Worm (Caenorhabditis elegans) whole organism, L1 larva: ENCODE results near the gene ZK792.7.

ENCODE experiments used
- C16A3.4 ChIP-seq: fragments of 150-350 bp; optimal IDR thresholded peaks from 2 replicates; lab custom pipeline; 2014; ENCODE audit warnings: missing biosample characterization, missing genetic modification characterization
- C34B4.2 ChIP-seq: sonication (generic microtip); optimal IDR thresholded peaks from 2 replicates; lab custom pipeline; 2017; ENCODE audit warnings: mild to moderate bottlenecking, missing genetic modification characterization, missing compliant biosample characterization
- aha-1 ChIP-seq: fragments of 150-350 bp; optimal IDR thresholded peaks from 2 replicates; lab custom pipeline; 2014; ENCODE audit warnings: missing biosample characterization, missing genetic modification characterization
- alr-1 ChIP-seq: fragments of 200-800 bp; sonication (Bioruptor generic); optimal IDR thresholded peaks from 2 replicates; lab custom pipeline; 2018; ENCODE audit warnings: borderline replicate concordance, mild to moderate bottlenecking, missing genetic modification characterization, missing compliant biosample characterization
- aly-2 ChIP-seq: fragments of 150-350 bp; optimal IDR thresholded peaks from 2 replicates; lab custom pipeline; 2014; ENCODE audit warnings: missing biosample characterization, missing genetic modification characterization
- ceh-63 ChIP-seq: fragments of 200-800 bp; sonication (Bioruptor generic); optimal IDR thresholded peaks from 2 replicates; lab custom pipeline; 2018; ENCODE audit warnings: mild to moderate bottlenecking, missing genetic modification characterization, missing compliant biosample characterization
- ceh-8 ChIP-seq: fragments of 200-800 bp; sonication (Bioruptor generic); optimal IDR thresholded peaks from 2 replicates; lab custom pipeline; 2018; ENCODE audit warnings: mild to moderate bottlenecking, missing genetic modification characterization, moderate library complexity, missing compliant biosample characterization
- ceh-88 ChIP-seq: fragments of 200-800 bp; sonication (Bioruptor generic); IDR thresholded peaks from 2 replicates; pipeline ENCODE4 v1.3.6; 2022; ENCODE audit warnings: missing genetic modification characterization, missing compliant biosample characterization
- ceh-90 ChIP-seq: sonication (generic microtip); optimal IDR thresholded peaks from 2 replicates; lab custom pipeline; 2016; ENCODE audit warnings: missing genetic modification characterization, missing compliant biosample characterization
- ces-1 ChIP-seq: fragments of 150-350 bp; optimal IDR thresholded peaks from 2 replicates; lab custom pipeline; 2014; ENCODE audit warnings: missing biosample characterization, missing genetic modification reagents, missing genetic modification characterization
- dpl-1 ChIP-seq, 3 experiments: fragments of 150-350 bp in 2 of 3; sonication (generic microtip) in 1 of 3; optimal IDR thresholded peaks; 2 replicates each; lab custom pipeline; 2014 to 2017; ENCODE audit warnings: missing biosample characterization in 3 of 3, missing genetic modification characterization in 3 of 3, missing genetic modification reagents in 3 of 3
- efl-1 ChIP-seq, 4 experiments: fragments of 150-350 bp; optimal IDR thresholded peaks in 3 of 4; peaks in 1 of 4; 1 replicate in 1 of 4; 2 replicates in 3 of 4; lab custom pipeline; 2014; ENCODE audit warnings: missing biosample characterization in 2 of 4, missing genetic modification characterization in 2 of 4, missing genetic modification reagents in 2 of 4
- egl-13 ChIP-seq: sonication (generic microtip); optimal IDR thresholded peaks from 2 replicates; lab custom pipeline; 2016; ENCODE audit warnings: missing genotype, missing genetic modification reagents, missing genetic modification characterization, missing compliant biosample characterization
- egl-27 ChIP-seq, 2 experiments: fragments of 150-350 bp in 1 of 2; sonication (generic microtip); optimal IDR thresholded peaks; 3 replicates each; lab custom pipeline; 2017 to 2018; ENCODE audit warnings: missing biosample characterization in 2 of 2, missing genetic modification characterization in 2 of 2, missing genetic modification reagents in 2 of 2
- ets-5 ChIP-seq: fragments of 200-800 bp; sonication (Bioruptor generic); IDR thresholded peaks from 2 replicates; pipeline ENCODE4 v1.3.6; 2022; ENCODE audit warnings: missing genetic modification characterization, missing compliant biosample characterization
- fkh-10 ChIP-seq: sonication (generic microtip); optimal IDR thresholded peaks from 2 replicates; lab custom pipeline; 2017; ENCODE audit warnings: missing biosample characterization, missing genetic modification reagents, missing genetic modification characterization
- fkh-4 ChIP-seq: sonication (generic microtip); optimal IDR thresholded peaks from 2 replicates; lab custom pipeline; 2016; ENCODE audit warnings: missing compliant biosample characterization, missing genetic modification characterization, borderline replicate concordance
- fos-1 ChIP-seq: fragments of 150-350 bp; optimal IDR thresholded peaks from 2 replicates; lab custom pipeline; 2014; ENCODE audit warnings: missing biosample characterization, missing genetic modification characterization
- hlh-17 ChIP-seq: fragments of 200-800 bp; sonication (Bioruptor generic); optimal IDR thresholded peaks from 2 replicates; lab custom pipeline; 2018; ENCODE audit warnings: missing genetic modification characterization, mild to moderate bottlenecking, missing compliant biosample characterization, moderate library complexity, borderline replicate concordance
- hpl-2 ChIP-seq: fragments of 150-350 bp; optimal IDR thresholded peaks from 2 replicates; lab custom pipeline; 2014; ENCODE audit warnings: missing biosample characterization, missing genetic modification reagents, missing genetic modification characterization
- irx-1 ChIP-seq: sonication (generic microtip); optimal IDR thresholded peaks from 2 replicates; lab custom pipeline; 2016; ENCODE audit warnings: missing genetic modification characterization, missing compliant biosample characterization
- isw-1 ChIP-seq: fragments of 200-800 bp; sonication (Bioruptor generic); IDR thresholded peaks from 2 replicates; pipeline ENCODE4 v1.3.6; 2022; ENCODE audit warnings: missing genetic modification characterization, missing compliant biosample characterization
- jun-1 ChIP-seq: fragments of 150-350 bp; optimal IDR thresholded peaks from 2 replicates; lab custom pipeline; 2014; ENCODE audit warnings: missing biosample characterization, missing genetic modification reagents, missing genetic modification characterization
- lin-13 ChIP-seq: fragments of 150-350 bp; optimal IDR thresholded peaks from 2 replicates; lab custom pipeline; 2014; ENCODE audit warnings: missing biosample characterization, missing genetic modification reagents, missing genetic modification characterization
- lin-14 ChIP-seq: fragments of 200-800 bp; sonication (Bioruptor generic); optimal IDR thresholded peaks from 2 replicates; lab custom pipeline; 2018; ENCODE audit warnings: mild to moderate bottlenecking, missing genetic modification characterization, moderate library complexity, missing compliant biosample characterization
- lin-39 ChIP-seq: fragments of 150-350 bp; optimal IDR thresholded peaks from 2 replicates; lab custom pipeline; 2014; ENCODE audit warnings: missing biosample characterization, missing genetic modification reagents, missing genetic modification characterization
- mab-9 ChIP-seq: fragments of 200-800 bp; sonication (Bioruptor generic); IDR thresholded peaks from 2 replicates; pipeline ENCODE4 v1.3.6; 2022; ENCODE audit warnings: missing genetic modification reagents, missing genetic modification characterization, missing compliant biosample characterization
- mdl-1 ChIP-seq, 2 experiments: fragments of 150-350 bp; optimal IDR thresholded peaks; 2 replicates each; lab custom pipeline; 2014 to 2017; ENCODE audit warnings: missing biosample characterization in 2 of 2, missing genetic modification characterization in 2 of 2, inconsistent platforms in 1 of 2
- nhr-11 ChIP-seq: fragments of 150-350 bp; optimal IDR thresholded peaks from 2 replicates; lab custom pipeline; 2014; ENCODE audit warnings: missing biosample characterization, missing genetic modification characterization
- nhr-19 ChIP-seq: fragments of 200-800 bp; sonication (Bioruptor generic); conservative IDR thresholded peaks from 2 replicates; pipeline ENCODE4 v1.3.6; 2022; ENCODE audit warnings: missing genetic modification characterization, missing compliant biosample characterization
- nhr-20 ChIP-seq: sonication (generic microtip); optimal IDR thresholded peaks from 2 replicates; lab custom pipeline; 2016; ENCODE audit warnings: mild to moderate bottlenecking, missing genetic modification characterization, missing compliant biosample characterization
- nhr-237 ChIP-seq: fragments of 150-350 bp; optimal IDR thresholded peaks from 2 replicates; lab custom pipeline; 2014; ENCODE audit warnings: missing biosample characterization, missing genetic modification characterization
- nhr-28 ChIP-seq: fragments of 150-350 bp; optimal IDR thresholded peaks from 2 replicates; lab custom pipeline; 2014; ENCODE audit warnings: missing biosample characterization, missing genetic modification characterization
- nhr-76 ChIP-seq: sonication (generic microtip); optimal IDR thresholded peaks from 2 replicates; lab custom pipeline; 2017; ENCODE audit warnings: missing biosample characterization, missing genetic modification characterization
- nhr-84 ChIP-seq: sonication (generic microtip); optimal IDR thresholded peaks from 2 replicates; lab custom pipeline; 2017; ENCODE audit warnings: missing biosample characterization, missing genetic modification characterization
- nhr-85 ChIP-seq: sonication (generic microtip); peaks from one replicate; lab custom pipeline; 2016; ENCODE audit warnings: missing genetic modification characterization, inconsistent platforms, missing compliant biosample characterization
- pax-3 ChIP-seq: fragments of 200-800 bp; sonication (Bioruptor generic); optimal IDR thresholded peaks from 2 replicates; lab custom pipeline; 2018; ENCODE audit warnings: mild to moderate bottlenecking, missing genetic modification characterization, moderate library complexity, missing compliant biosample characterization
- pqm-1 ChIP-seq: sonication (generic microtip); optimal IDR thresholded peaks from 3 replicates; lab custom pipeline; 2017; ENCODE audit warnings: missing biosample characterization, missing genetic modification characterization
- rnt-1 ChIP-seq: sonication (generic microtip); optimal IDR thresholded peaks from 2 replicates; lab custom pipeline; 2016; ENCODE audit warnings: mild to moderate bottlenecking, missing genetic modification characterization, moderate library complexity, missing compliant biosample characterization
- skn-1 ChIP-seq: fragments of 150-350 bp; optimal IDR thresholded peaks from 2 replicates; lab custom pipeline; 2014; ENCODE audit warnings: missing biosample characterization, missing genetic modification characterization
- snpc-4 ChIP-seq: fragments of 150-350 bp; optimal IDR thresholded peaks from 2 replicates; lab custom pipeline; 2014; ENCODE audit warnings: missing biosample characterization, missing genetic modification characterization
- snu-23 ChIP-seq: sonication (generic microtip); optimal IDR thresholded peaks from 2 replicates; lab custom pipeline; 2016; ENCODE audit warnings: missing genetic modification characterization, missing compliant biosample characterization
- sox-4 ChIP-seq: sonication (generic microtip); optimal IDR thresholded peaks from 2 replicates; lab custom pipeline; 2016; ENCODE audit warnings: missing genetic modification characterization, missing compliant biosample characterization
- swsn-7 ChIP-seq: sonication (generic microtip); optimal IDR thresholded peaks from 2 replicates; lab custom pipeline; 2016; ENCODE audit warnings: missing genetic modification characterization, missing compliant biosample characterization
- tlp-1 ChIP-seq: fragments of 150-350 bp; optimal IDR thresholded peaks from 2 replicates; lab custom pipeline; 2014; ENCODE audit warnings: missing biosample characterization, missing genetic modification characterization
- unc-130 ChIP-seq: fragments of 150-350 bp; optimal IDR thresholded peaks from 2 replicates; lab custom pipeline; 2017; ENCODE audit warnings: missing biosample characterization, missing genetic modification characterization, inconsistent platforms
- unc-30 ChIP-seq: sonication (generic microtip); optimal IDR thresholded peaks from 2 replicates; lab custom pipeline; 2017; ENCODE audit warnings: missing biosample characterization, missing genetic modification characterization
- unc-86 ChIP-seq: sonication (generic microtip); optimal IDR thresholded peaks from 2 replicates; lab custom pipeline; 2016; ENCODE audit warnings: missing genetic modification characterization, missing compliant biosample characterization
- unc-98 ChIP-seq: fragments of 200-800 bp; sonication (Bioruptor generic); IDR thresholded peaks from 2 replicates; pipeline ENCODE4 v1.3.6; 2022; ENCODE audit warnings: missing genetic modification characterization, missing compliant biosample characterization
- vab-15 ChIP-seq: sonication (generic microtip); optimal IDR thresholded peaks from 2 replicates; lab custom pipeline; 2017; ENCODE audit warnings: missing genotype, mild to moderate bottlenecking, missing genetic modification characterization, missing compliant biosample characterization
- zag-1 ChIP-seq: fragments of 150-350 bp; optimal IDR thresholded peaks from 2 replicates; lab custom pipeline; 2014; ENCODE audit warnings: missing biosample characterization, missing genetic modification characterization
- ztf-11 ChIP-seq, 2 experiments: sonication (generic microtip); optimal IDR thresholded peaks; 2 replicates each; lab custom pipeline; 2016 to 2017; ENCODE audit warnings: missing genetic modification characterization in 2 of 2, missing biosample characterization in 1 of 2, missing compliant biosample characterization in 1 of 2

ZK792.7 gene

DNA sequence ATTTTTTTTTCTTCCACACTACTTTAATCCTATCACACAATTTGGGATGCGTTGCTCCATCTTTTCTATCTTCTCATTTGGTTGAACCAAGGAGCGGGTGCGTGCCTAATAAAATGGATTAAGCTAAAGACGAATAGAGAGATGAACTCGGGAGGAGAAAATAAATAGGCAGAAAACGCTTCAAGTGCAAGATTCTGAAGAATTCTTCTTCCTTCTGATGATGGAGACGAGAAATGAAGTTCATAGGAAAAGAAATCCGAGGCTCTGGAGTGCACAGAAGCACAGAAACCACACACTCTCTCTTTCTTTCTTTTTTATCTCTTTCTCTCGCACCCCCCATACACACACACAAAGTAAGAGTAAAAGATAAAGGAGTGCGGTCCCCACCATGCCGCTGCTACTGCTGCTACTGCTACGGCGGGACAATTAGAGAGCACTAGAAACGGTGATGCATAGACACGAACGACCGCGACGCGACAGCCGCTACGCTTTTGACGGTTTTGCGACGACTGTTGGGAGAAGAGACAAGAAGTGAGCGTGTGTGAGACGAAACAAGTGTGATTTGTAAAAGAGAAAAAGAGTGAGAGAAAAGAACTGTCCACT is 2.1 kb upstream of the ZK792.7 start:
- TF ChIP-seq dpl-1 (GFP tag; optimal IDR thresholded peaks at IDR 0.05; lab: Kevin White, UChicago) (peak; percentile 34 to 61 (median 48)), nhr-84 (tag; lab: Kevin White, UChicago) (no peak), irx-1 (tag; lab: Kevin White, UChicago) (peak; percentile 25), unc-98 (GFP tag; lab: Robert Waterston, UW) (no peak), jun-1 (tag; lab: Kevin White, UChicago) (peak; percentile 42), C16A3.4 (tag; lab: Kevin White, UChicago) (peak; percentile 76), isw-1 (GFP tag; lab: Robert Waterston, UW) (no peak; the same call in 1 of the 2 replicates), efl-1 (optimal IDR thresholded peaks at IDR 0.05; lab: Kevin White, UChicago) (peak; percentile 63 to 70), efl-1 (GFP tag; optimal IDR thresholded peaks at IDR 0.05 in 1 of 2; lab: Kevin White, UChicago) (peak; percentile 26 to 70), hlh-17 (no peak), ces-1 (peak; percentile 88), hpl-2 (no peak), lin-13 (peak; percentile 71), nhr-76 (no peak), nhr-11 (no peak), aly-2 (no peak), rnt-1 (peak; percentile 80), snpc-4 (tag; lab: Kevin White, UChicago) (peak; percentile 31), fos-1 (no peak), nhr-19 (peak; percentile 65), ceh-90 (tag; lab: Kevin White, UChicago) (no peak), C34B4.2 (no peak), fkh-10 (peak; percentile 61), ceh-8 (GFP tag; lab: Kevin White, UChicago) (no peak), ceh-63 (GFP tag; lab: Kevin White, UChicago) (no peak), mab-9 (GFP tag; lab: Robert Waterston, UW) (no peak), alr-1 (tag; lab: Kevin White, UChicago) (no peak), lin-39 (tag; lab: Kevin White, UChicago) (no peak), aha-1 (tag; lab: Kevin White, UChicago) (no peak), unc-86 (peak; percentile 58), fkh-4 (tag; lab: Kevin White, UChicago) (no peak), sox-4 (no peak), skn-1 (tag; lab: Kevin White, UChicago) (peak; percentile 60), mdl-1 (tag; optimal IDR thresholded peaks at IDR 0.05; lab: Kevin White, UChicago) (peak in 1 of 2 experiments; percentile 80), lin-14 (peak; percentile 95), ceh-88 (no peak), ztf-11 (tag; optimal IDR thresholded peaks at IDR 0.05; lab: Kevin White, UChicago) (no peak), nhr-20 (tag; lab: Kevin White, UChicago) (peak; percentile 85), nhr-28 (tag; lab: Kevin White, UChicago) (no peak), unc-130 (no peak), unc-30 (tag; lab: Kevin White, UChicago) (no peak), pax-3 (tag; lab: Kevin White, UChicago) (no peak), pqm-1 (no peak), vab-15 (tag; lab: Kevin White, UChicago) (no peak), tlp-1 (tag; lab: Kevin White, UChicago) (no peak), zag-1 (tag; lab: Kevin White, UChicago) (no peak), ets-5 (GFP tag; lab: Robert Waterston, UW) (no peak), nhr-237 (tag; lab: Kevin White, UChicago) (peak; percentile 67), snu-23 (peak; percentile 88), egl-13 (tag; lab: Kevin White, UChicago) (peak; percentile 62), egl-27 (tag; optimal IDR thresholded peaks at IDR 0.05; lab: Kevin White, UChicago) (peak in 1 of 2 experiments; percentile 72), swsn-7 (tag; lab: Kevin White, UChicago) (peak; percentile 74), nhr-85 (peak; percentile 86)
